Worm (Caenorhabditis elegans) whole organism, L1 larva: Measurements from ENCODE around the gene W03B1.9.
A peak's percentile ranks its signal among the peaks of the same experiment; 100 is the strongest.

Experiments used
- C16A3.4 ChIP-seq: fragments of 150-350 bp; optimal IDR thresholded peaks from 2 replicates; lab custom pipeline; 2014; ENCODE audit warnings: missing biosample characterization, missing genetic modification characterization
- alr-1 ChIP-seq: fragments of 200-800 bp; sonication (Bioruptor generic); optimal IDR thresholded peaks from 2 replicates; lab custom pipeline; 2018; ENCODE audit warnings: borderline replicate concordance, mild to moderate bottlenecking, missing genetic modification characterization, missing compliant biosample characterization
- blmp-1 ChIP-seq: fragments of 150-350 bp; optimal IDR thresholded peaks from 2 replicates; lab custom pipeline; 2014; ENCODE audit warnings: missing biosample characterization, missing genetic modification characterization
- ceh-8 ChIP-seq: fragments of 200-800 bp; sonication (Bioruptor generic); optimal IDR thresholded peaks from 2 replicates; lab custom pipeline; 2018; ENCODE audit warnings: mild to moderate bottlenecking, missing genetic modification characterization, moderate library complexity, missing compliant biosample characterization
- ceh-82 ChIP-seq, 3 experiments: fragments of 150-350 bp in 1 of 3; sonication (generic microtip) in 2 of 3; optimal IDR thresholded peaks; 2 replicates each; lab custom pipeline; 2014 to 2017; ENCODE audit warnings: missing biosample characterization in 3 of 3, missing genetic modification characterization in 3 of 3
- ceh-88 ChIP-seq: fragments of 200-800 bp; sonication (Bioruptor generic); IDR thresholded peaks from 2 replicates; pipeline ENCODE4 v1.3.6; 2022; ENCODE audit warnings: missing genetic modification characterization, missing compliant biosample characterization
- ceh-90 ChIP-seq: sonication (generic microtip); optimal IDR thresholded peaks from 2 replicates; lab custom pipeline; 2016; ENCODE audit warnings: missing genetic modification characterization, missing compliant biosample characterization
- ces-1 ChIP-seq: fragments of 150-350 bp; optimal IDR thresholded peaks from 2 replicates; lab custom pipeline; 2014; ENCODE audit warnings: missing biosample characterization, missing genetic modification reagents, missing genetic modification characterization
- dsc-1 ChIP-seq: sonication (generic microtip); optimal IDR thresholded peaks from 2 replicates; lab custom pipeline; 2016; ENCODE audit warnings: mild to moderate bottlenecking, missing genetic modification characterization, missing compliant biosample characterization
- egl-13 ChIP-seq: sonication (generic microtip); optimal IDR thresholded peaks from 2 replicates; lab custom pipeline; 2016; ENCODE audit warnings: missing genotype, missing genetic modification reagents, missing genetic modification characterization, missing compliant biosample characterization
- egl-27 ChIP-seq, 2 experiments: fragments of 150-350 bp in 1 of 2; sonication (generic microtip); optimal IDR thresholded peaks; 3 replicates each; lab custom pipeline; 2017 to 2018; ENCODE audit warnings: missing biosample characterization in 2 of 2, missing genetic modification characterization in 2 of 2, missing genetic modification reagents in 2 of 2
- elt-2 ChIP-seq: sonication (generic microtip); optimal IDR thresholded peaks from 2 replicates; lab custom pipeline; 2016; ENCODE audit warnings: missing genetic modification characterization, mild to moderate bottlenecking, inconsistent platforms, missing compliant biosample characterization, missing genetic modification reagents
- fkh-10 ChIP-seq: sonication (generic microtip); optimal IDR thresholded peaks from 2 replicates; lab custom pipeline; 2017; ENCODE audit warnings: missing biosample characterization, missing genetic modification reagents, missing genetic modification characterization
- fkh-4 ChIP-seq: sonication (generic microtip); optimal IDR thresholded peaks from 2 replicates; lab custom pipeline; 2016; ENCODE audit warnings: missing compliant biosample characterization, missing genetic modification characterization, borderline replicate concordance
- fkh-8 ChIP-seq: sonication (generic microtip); optimal IDR thresholded peaks from 2 replicates; lab custom pipeline; 2016; ENCODE audit warnings: mild to moderate bottlenecking, missing genetic modification characterization, missing compliant biosample characterization
- fos-1 ChIP-seq: fragments of 150-350 bp; optimal IDR thresholded peaks from 2 replicates; lab custom pipeline; 2014; ENCODE audit warnings: missing biosample characterization, missing genetic modification characterization
- grh-1 ChIP-seq: fragments of 200-800 bp; sonication (Bioruptor generic); IDR thresholded peaks from 2 replicates; pipeline ENCODE4 v1.3.6; 2022; ENCODE audit warnings: missing genetic modification reagents, missing genetic modification characterization, missing compliant biosample characterization
- irx-1 ChIP-seq: sonication (generic microtip); optimal IDR thresholded peaks from 2 replicates; lab custom pipeline; 2016; ENCODE audit warnings: missing genetic modification characterization, missing compliant biosample characterization
- isw-1 ChIP-seq: fragments of 200-800 bp; sonication (Bioruptor generic); IDR thresholded peaks from 2 replicates; pipeline ENCODE4 v1.3.6; 2022; ENCODE audit warnings: missing genetic modification characterization, missing compliant biosample characterization
- lin-13 ChIP-seq: fragments of 150-350 bp; optimal IDR thresholded peaks from 2 replicates; lab custom pipeline; 2014; ENCODE audit warnings: missing biosample characterization, missing genetic modification reagents, missing genetic modification characterization
- lin-14 ChIP-seq: fragments of 200-800 bp; sonication (Bioruptor generic); optimal IDR thresholded peaks from 2 replicates; lab custom pipeline; 2018; ENCODE audit warnings: mild to moderate bottlenecking, missing genetic modification characterization, moderate library complexity, missing compliant biosample characterization
- lin-35 ChIP-seq, 2 experiments: fragments of 150-350 bp; optimal IDR thresholded peaks; 2 replicates each; lab custom pipeline; 2014; ENCODE audit warnings: missing biosample characterization in 2 of 2, missing genetic modification characterization in 2 of 2, missing genetic modification reagents in 2 of 2
- mdl-1 ChIP-seq, 2 experiments: fragments of 150-350 bp; optimal IDR thresholded peaks; 2 replicates each; lab custom pipeline; 2014 to 2017; ENCODE audit warnings: missing biosample characterization in 2 of 2, missing genetic modification characterization in 2 of 2, inconsistent platforms in 1 of 2
- mef-2 ChIP-seq: fragments of 150-350 bp; optimal IDR thresholded peaks from 2 replicates; lab custom pipeline; 2014; ENCODE audit warnings: missing biosample characterization, missing genetic modification characterization
- mep-1 ChIP-seq: fragments of 150-350 bp; optimal IDR thresholded peaks from 2 replicates; lab custom pipeline; 2014; ENCODE audit warnings: missing biosample characterization, missing genetic modification characterization
- nhr-11 ChIP-seq: fragments of 150-350 bp; optimal IDR thresholded peaks from 2 replicates; lab custom pipeline; 2014; ENCODE audit warnings: missing biosample characterization, missing genetic modification characterization
- nhr-19 ChIP-seq: fragments of 200-800 bp; sonication (Bioruptor generic); conservative IDR thresholded peaks from 2 replicates; pipeline ENCODE4 v1.3.6; 2022; ENCODE audit warnings: missing genetic modification characterization, missing compliant biosample characterization
- nhr-20 ChIP-seq: sonication (generic microtip); optimal IDR thresholded peaks from 2 replicates; lab custom pipeline; 2016; ENCODE audit warnings: mild to moderate bottlenecking, missing genetic modification characterization, missing compliant biosample characterization
- nhr-47 ChIP-seq: sonication (generic microtip); optimal IDR thresholded peaks from 2 replicates; lab custom pipeline; 2016; ENCODE audit warnings: mild to moderate bottlenecking, missing genetic modification characterization, moderate library complexity, missing compliant biosample characterization
- nhr-71 ChIP-seq: sonication (generic microtip); optimal IDR thresholded peaks from 2 replicates; lab custom pipeline; 2016; ENCODE audit warnings: mild to moderate bottlenecking, missing genetic modification characterization, moderate library complexity, missing compliant biosample characterization
- nhr-76 ChIP-seq: sonication (generic microtip); optimal IDR thresholded peaks from 2 replicates; lab custom pipeline; 2017; ENCODE audit warnings: missing biosample characterization, missing genetic modification characterization
- nhr-77 ChIP-seq: fragments of 150-350 bp; optimal IDR thresholded peaks from 2 replicates; lab custom pipeline; 2014; ENCODE audit warnings: missing biosample characterization, missing genetic modification characterization
- nhr-90 ChIP-seq: sonication (generic microtip); optimal IDR thresholded peaks from 2 replicates; lab custom pipeline; 2016; ENCODE audit warnings: mild to moderate bottlenecking, missing genetic modification characterization, missing compliant biosample characterization; ENCODE audit not compliant: poor library complexity
- rnt-1 ChIP-seq: sonication (generic microtip); optimal IDR thresholded peaks from 2 replicates; lab custom pipeline; 2016; ENCODE audit warnings: mild to moderate bottlenecking, missing genetic modification characterization, moderate library complexity, missing compliant biosample characterization
- snpc-4 ChIP-seq: fragments of 150-350 bp; optimal IDR thresholded peaks from 2 replicates; lab custom pipeline; 2014; ENCODE audit warnings: missing biosample characterization, missing genetic modification characterization
- snu-23 ChIP-seq: sonication (generic microtip); optimal IDR thresholded peaks from 2 replicates; lab custom pipeline; 2016; ENCODE audit warnings: missing genetic modification characterization, missing compliant biosample characterization
- sox-4 ChIP-seq: sonication (generic microtip); optimal IDR thresholded peaks from 2 replicates; lab custom pipeline; 2016; ENCODE audit warnings: missing genetic modification characterization, missing compliant biosample characterization
- sptf-1 ChIP-seq: fragments of 150-350 bp; optimal IDR thresholded peaks from 2 replicates; lab custom pipeline; 2014; ENCODE audit warnings: missing biosample characterization, missing genetic modification characterization
- tbx-2 ChIP-seq: sonication (generic microtip); optimal IDR thresholded peaks from 2 replicates; lab custom pipeline; 2016; ENCODE audit warnings: missing genetic modification characterization, missing compliant biosample characterization
- tlp-1 ChIP-seq: fragments of 150-350 bp; optimal IDR thresholded peaks from 2 replicates; lab custom pipeline; 2014; ENCODE audit warnings: missing biosample characterization, missing genetic modification characterization
- unc-130 ChIP-seq: fragments of 150-350 bp; optimal IDR thresholded peaks from 2 replicates; lab custom pipeline; 2017; ENCODE audit warnings: missing biosample characterization, missing genetic modification characterization, inconsistent platforms
- unc-30 ChIP-seq: sonication (generic microtip); optimal IDR thresholded peaks from 2 replicates; lab custom pipeline; 2017; ENCODE audit warnings: missing biosample characterization, missing genetic modification characterization
- unc-62 ChIP-seq: fragments of 150-350 bp; optimal IDR thresholded peaks from 2 replicates; lab custom pipeline; 2014; ENCODE audit warnings: missing biosample characterization, missing genetic modification reagents, missing genetic modification characterization
- unc-86 ChIP-seq: sonication (generic microtip); optimal IDR thresholded peaks from 2 replicates; lab custom pipeline; 2016; ENCODE audit warnings: missing genetic modification characterization, missing compliant biosample characterization
- unc-98 ChIP-seq: fragments of 200-800 bp; sonication (Bioruptor generic); IDR thresholded peaks from 2 replicates; pipeline ENCODE4 v1.3.6; 2022; ENCODE audit warnings: missing genetic modification characterization, missing compliant biosample characterization
- vab-15 ChIP-seq: sonication (generic microtip); optimal IDR thresholded peaks from 2 replicates; lab custom pipeline; 2017; ENCODE audit warnings: missing genotype, mild to moderate bottlenecking, missing genetic modification characterization, missing compliant biosample characterization
- xbp-1 ChIP-seq: sonication (generic microtip); optimal IDR thresholded peaks from 2 replicates; lab custom pipeline; 2016; ENCODE audit warnings: missing genetic modification characterization, missing compliant biosample characterization
- zag-1 ChIP-seq: fragments of 150-350 bp; optimal IDR thresholded peaks from 2 replicates; lab custom pipeline; 2014; ENCODE audit warnings: missing biosample characterization, missing genetic modification characterization
- zip-4 ChIP-seq: fragments of 200-800 bp; sonication (Bioruptor generic); optimal IDR thresholded peaks from 2 replicates; lab custom pipeline; 2018; ENCODE audit warnings: mild to moderate bottlenecking, missing genetic modification characterization, moderate library complexity, missing compliant biosample characterization
- ztf-4 ChIP-seq: fragments of 150-350 bp; optimal IDR thresholded peaks from 2 replicates; lab custom pipeline; 2014; ENCODE audit warnings: missing biosample characterization, missing genetic modification characterization

The W03B1.9 gene

DNA sequence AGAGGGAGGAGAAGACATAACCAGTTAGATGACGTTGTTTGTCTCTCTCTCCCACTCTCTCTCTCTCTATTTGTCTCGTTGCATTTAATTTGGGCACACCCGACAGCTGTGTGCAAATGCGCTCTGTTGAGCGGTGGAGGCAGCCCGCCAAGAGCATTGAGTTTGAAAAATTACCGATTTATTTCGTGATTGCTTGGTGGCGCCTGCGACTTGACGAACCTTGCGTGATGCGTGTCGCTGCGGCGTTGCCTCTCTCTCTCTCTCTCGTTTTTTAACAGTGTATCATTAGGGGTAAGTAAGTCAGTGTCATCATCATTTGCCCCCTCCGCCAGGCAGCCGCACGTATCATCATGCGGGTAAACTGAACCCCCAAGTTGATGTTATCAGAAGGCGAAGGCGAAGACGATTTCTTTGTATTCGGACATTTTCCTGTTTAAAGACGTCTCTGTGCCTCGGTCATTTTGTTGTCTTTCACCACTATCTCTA, 49.3 kb upstream of the W03B1.9 start (continued):
- TF ChIP-seq zip-4 (no peak), ceh-90 (tag; lab: Kevin White, UChicago) (no peak), mef-2 (peak; percentile 12), mep-1 (tag; lab: Kevin White, UChicago) (peak; percentile 51), nhr-20 (tag; lab: Kevin White, UChicago) (peak; percentile 75), lin-35 (GFP tag; optimal IDR thresholded peaks at IDR 0.05; lab: Kevin White, UChicago) (peak; percentile 81 to 86), fkh-10 (GFP tag; lab: Kevin White, UChicago) (peak; percentile 47), unc-98 (no peak), unc-62 (no peak), sox-4 (peak; percentile 41), C16A3.4 (tag; lab: Kevin White, UChicago) (peak; percentile 61), nhr-90 (tag; lab: Kevin White, UChicago) (peak; percentile 42), fos-1 (tag; lab: Kevin White, UChicago) (peak; percentile 54), nhr-19 (peak; percentile 55), nhr-71 (tag; lab: Kevin White, UChicago) (peak; percentile 87), rnt-1 (tag; lab: Kevin White, UChicago) (peak; percentile 60), irx-1 (tag; lab: Kevin White, UChicago) (no peak), ceh-82 (tag; optimal IDR thresholded peaks at IDR 0.05; lab: Kevin White, UChicago) (peak; percentile 16 to 77 (median 61)), fkh-4 (tag; lab: Kevin White, UChicago) (no peak), ces-1 (GFP tag; lab: Kevin White, UChicago) (no peak), snu-23 (GFP tag; lab: Kevin White, UChicago) (peak; percentile 77), mdl-1 (tag; optimal IDR thresholded peaks at IDR 0.05; lab: Kevin White, UChicago) (peak in 1 of 2 experiments; percentile 55), ceh-8 (GFP tag; lab: Kevin White, UChicago) (no peak), alr-1 (tag; lab: Kevin White, UChicago) (no peak), unc-30 (tag; lab: Kevin White, UChicago) (no peak), lin-13 (GFP tag; lab: Kevin White, UChicago) (peak; percentile 77), unc-130 (tag; lab: Kevin White, UChicago) (peak; percentile 81), unc-86 (tag; lab: Kevin White, UChicago) (peak; percentile 62), sptf-1 (no peak), elt-2 (peak; percentile 64), tlp-1 (no peak), grh-1 (peak; percentile 66; the same call in 1 of the 2 replicates), nhr-11 (tag; lab: Kevin White, UChicago) (no peak), nhr-47 (tag; lab: Kevin White, UChicago) (peak; percentile 78), snpc-4 (tag; lab: Kevin White, UChicago) (peak; percentile 26), egl-27 (tag; optimal IDR thresholded peaks at IDR 0.05; lab: Kevin White, UChicago) (peak in 1 of 2 experiments; percentile 58), nhr-76 (tag; lab: Kevin White, UChicago) (no peak), fkh-8 (peak; percentile 83)

DNA sequence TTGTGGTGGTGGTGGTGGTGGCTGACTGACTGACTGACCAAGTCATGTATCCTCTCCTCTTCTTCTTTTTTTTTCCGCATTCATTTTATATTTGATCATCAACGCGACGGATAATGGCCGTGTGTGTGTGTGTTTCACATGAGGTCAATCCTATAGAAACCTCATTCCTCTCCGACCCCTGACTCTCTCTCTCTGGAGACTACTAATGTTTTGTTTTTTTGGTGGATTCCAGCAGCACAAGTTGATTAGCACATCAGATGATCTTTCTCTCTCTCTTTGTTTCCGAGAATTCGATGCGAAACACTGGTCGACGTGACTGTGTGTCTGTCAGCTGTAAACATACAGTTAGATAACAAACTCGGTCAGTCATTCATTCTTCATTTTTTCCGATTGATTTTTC, 48.3 kb upstream of the W03B1.9 start, which contains the start of gene Y24D9A.7:
Y24D9A.7 (minus strand) TSS at position 46 of the 400 bp plus-strand sequence.
- TF ChIP-seq ceh-8 (GFP tag; lab: Kevin White, UChicago), result no peak
- peak; percentile 55 for TF ChIP-seq ztf-4 (tag; lab: Kevin White, UChicago)
- no peak for TF ChIP-seq xbp-1
- no peak for TF ChIP-seq mdl-1 (tag; optimal IDR thresholded peaks at IDR 0.05; lab: Kevin White, UChicago)
- no peak for TF ChIP-seq unc-98
- TF ChIP-seq nhr-77 (tag; lab: Kevin White, UChicago), result no peak
- TF ChIP-seq lin-35 (GFP tag; optimal IDR thresholded peaks at IDR 0.05; lab: Kevin White, UChicago), result peak in 1 of 2 experiments; percentile 43
- TF ChIP-seq unc-130 (tag; lab: Kevin White, UChicago), result peak; percentile 46
- no peak for TF ChIP-seq unc-30 (tag; lab: Kevin White, UChicago)
- no peak for TF ChIP-seq isw-1 (GFP tag; lab: Robert Waterston, UW)
- no peak for TF ChIP-seq nhr-90 (tag; lab: Kevin White, UChicago)
- no peak for TF ChIP-seq egl-13 (tag; lab: Kevin White, UChicago)
- peak; percentile 57 for TF ChIP-seq lin-14 (GFP tag; lab: Kevin White, UChicago)
- TF ChIP-seq snu-23 (GFP tag; lab: Kevin White, UChicago), result peak; percentile 27
- TF ChIP-seq fkh-8, result no peak
- no peak for TF ChIP-seq ceh-82 (tag; optimal IDR thresholded peaks at IDR 0.05; lab: Kevin White, UChicago)
- TF ChIP-seq lin-13 (GFP tag; lab: Kevin White, UChicago), result no peak
- TF ChIP-seq ceh-88 (GFP tag; lab: Robert Waterston, UW), result no peak
- TF ChIP-seq unc-62, result no peak
- TF ChIP-seq vab-15, result no peak
- no peak for TF ChIP-seq nhr-47 (tag; lab: Kevin White, UChicago)
- peak; percentile 21 for TF ChIP-seq mep-1 (tag; lab: Kevin White, UChicago)
- no peak for TF ChIP-seq zag-1 (tag; lab: Kevin White, UChicago)
- no peak for TF ChIP-seq unc-86 (tag; lab: Kevin White, UChicago)
- peak; percentile 19 for TF ChIP-seq dsc-1 (tag; lab: Kevin White, UChicago)
- no peak for TF ChIP-seq tbx-2 (tag; lab: Kevin White, UChicago)
- TF ChIP-seq sptf-1, result no peak
- TF ChIP-seq blmp-1 (tag; lab: Kevin White, UChicago), result peak; percentile 10
